Fruit fly (Drosophila melanogaster) whole organism, embryonic: ENCODE measurements around the gene ssp3.
A peak's percentile ranks its signal among the peaks of the same experiment; 100 is the strongest.

ENCODE experiments used
- Aef1 ChIP-seq: fragments of 200-800 bp; sonication (Bioruptor generic); IDR thresholded peaks from 3 replicates; pipeline ENCODE4 v1.3.6; 2022; ENCODE audit warnings: missing biosample characterization, missing genetic modification characterization
- Blimp-1 ChIP-seq: fragments of 200-800 bp; sonication (Bioruptor generic); optimal IDR thresholded peaks from 3 replicates; lab custom pipeline; 2018; ENCODE audit warnings: missing biosample characterization, missing genetic modification characterization, mild to moderate bottlenecking, moderate library complexity, missing genetic modification reagents
- CG1024 ChIP-seq: fragments of 200-800 bp; sonication (Bioruptor generic); IDR thresholded peaks from 2 replicates; pipeline ENCODE4 v1.3.6; 2022; ENCODE audit warnings: missing biosample characterization, missing genetic modification characterization
- CG10267 ChIP-seq: fragments of 200-800 bp; sonication (Bioruptor generic); optimal IDR thresholded peaks from 2 replicates; lab custom pipeline; 2018; ENCODE audit warnings: missing biosample characterization, mild to moderate bottlenecking, missing genetic modification characterization, moderate library complexity
- CG10274 ChIP-seq: fragments of 200-800 bp; sonication (Bioruptor generic); optimal IDR thresholded peaks from 3 replicates; lab custom pipeline; 2017; ENCODE audit warnings: missing biosample characterization, mild to moderate bottlenecking, missing genetic modification characterization
- CG12391 ChIP-seq: fragments of 200-800 bp; sonication (Bioruptor generic); optimal IDR thresholded peaks from 3 replicates; lab custom pipeline; 2018; ENCODE audit warnings: missing biosample characterization, mild to moderate bottlenecking, missing genetic modification characterization, moderate library complexity
- CG12769 ChIP-seq: fragments of 200-800 bp; sonication (Bioruptor generic); optimal IDR thresholded peaks from 2 replicates; lab custom pipeline; 2019; ENCODE audit warnings: missing biosample characterization, mild to moderate bottlenecking, missing genetic modification characterization, moderate library complexity
- CG13424 ChIP-seq: fragments of 200-800 bp; sonication (Bioruptor generic); optimal IDR thresholded peaks from 2 replicates; lab custom pipeline; 2019; ENCODE audit warnings: missing biosample characterization, mild to moderate bottlenecking, missing genetic modification characterization, moderate library complexity
- CG14014 ChIP-seq: fragments of 200-800 bp; sonication (Bioruptor generic); IDR thresholded peaks from 2 replicates; pipeline ENCODE4 v1.3.6; 2022; ENCODE audit warnings: missing biosample characterization, missing genetic modification characterization
- CG15479 ChIP-seq: fragments of 200-800 bp; sonication (Bioruptor generic); optimal IDR thresholded peaks from 3 replicates; lab custom pipeline; 2019; ENCODE audit warnings: missing biosample characterization, mild to moderate bottlenecking, missing genetic modification characterization, moderate library complexity
- CG15601 ChIP-seq: fragments of 200-800 bp; sonication (Bioruptor generic); optimal IDR thresholded peaks from 3 replicates; lab custom pipeline; 2019; ENCODE audit warnings: missing biosample characterization, mild to moderate bottlenecking, missing genetic modification characterization, moderate library complexity
- CG17361 ChIP-seq: fragments of 200-800 bp; sonication (Bioruptor generic); IDR thresholded peaks from 3 replicates; pipeline ENCODE4 v1.3.6; 2022; ENCODE audit warnings: missing biosample characterization, missing genetic modification characterization
- CG17829 ChIP-seq: fragments of 200-800 bp; optimal IDR thresholded peaks from 2 replicates; lab custom pipeline; 2019; ENCODE audit warnings: missing biosample characterization, mild to moderate bottlenecking, missing genetic modification characterization, moderate library complexity
- CG31441 ChIP-seq: fragments of 200-800 bp; sonication (Bioruptor generic); IDR thresholded peaks from 2 replicates; pipeline ENCODE4 v1.3.6; 2022; ENCODE audit warnings: missing biosample characterization, missing genetic modification characterization
- CG4424 ChIP-seq: fragments of 200-800 bp; sonication (Bioruptor generic); optimal IDR thresholded peaks from 3 replicates; lab custom pipeline; 2016; ENCODE audit warnings: missing biosample characterization, missing genetic modification characterization
- CG6813 ChIP-seq: fragments of 200-800 bp; sonication (Bioruptor generic); optimal IDR thresholded peaks from 2 replicates; lab custom pipeline; 2017; ENCODE audit warnings: missing biosample characterization, missing genetic modification characterization, mild to moderate bottlenecking, moderate library complexity, missing genetic modification reagents
- CG7556 ChIP-seq: fragments of 200-800 bp; sonication (Bioruptor generic); optimal IDR thresholded peaks from 2 replicates; lab custom pipeline; 2017; ENCODE audit warnings: missing biosample characterization, mild to moderate bottlenecking, missing genetic modification characterization
- CG8290 ChIP-seq, 3 experiments: fragments of 200-800 bp; sonication (Bioruptor generic); optimal IDR thresholded peaks; 2 replicates each; lab custom pipeline; 2016 to 2019; ENCODE audit warnings: missing biosample characterization in 3 of 3, missing genetic modification characterization in 3 of 3, mild to moderate bottlenecking in 2 of 3, moderate library complexity in 1 of 3
- CG8388 ChIP-seq: fragments of 200-800 bp; sonication (Bioruptor generic); optimal IDR thresholded peaks from 2 replicates; lab custom pipeline; 2019; ENCODE audit warnings: missing biosample characterization, mild to moderate bottlenecking, missing genetic modification characterization, moderate library complexity
- D19A ChIP-seq: fragments of 200-800 bp; optimal IDR thresholded peaks from 3 replicates; lab custom pipeline; 2019; ENCODE audit warnings: missing biosample characterization, mild to moderate bottlenecking, missing genetic modification characterization, moderate library complexity
- ERR ChIP-seq: fragments of 200-800 bp; sonication (Bioruptor generic); optimal IDR thresholded peaks from 2 replicates; lab custom pipeline; 2016; ENCODE audit warnings: missing biosample characterization, missing genetic modification characterization
- Ets65A ChIP-seq: fragments of 200-800 bp; sonication (Bioruptor generic); peaks from one replicate; lab custom pipeline; 2016; ENCODE audit warnings: missing biosample characterization, missing genetic modification characterization
- HLHmδ ChIP-seq: fragments of 200-800 bp; sonication (Bioruptor generic); optimal IDR thresholded peaks from 2 replicates; lab custom pipeline; 2018; ENCODE audit warnings: missing biosample characterization, mild to moderate bottlenecking, missing genetic modification characterization, moderate library complexity
- HmgZ ChIP-seq: fragments of 200-800 bp; sonication (Bioruptor generic); optimal IDR thresholded peaks from 2 replicates; lab custom pipeline; 2018; ENCODE audit warnings: missing biosample characterization, mild to moderate bottlenecking, missing genetic modification characterization
- NK7.1 ChIP-seq: fragments of 200-800 bp; sonication (Bioruptor generic); optimal IDR thresholded peaks from 3 replicates; lab custom pipeline; 2016; ENCODE audit warnings: missing biosample characterization, missing genetic modification characterization
- Oli ChIP-seq: fragments of 200-800 bp; sonication (Bioruptor generic); optimal IDR thresholded peaks from 2 replicates; lab custom pipeline; 2018; ENCODE audit warnings: missing biosample characterization, mild to moderate bottlenecking, missing genetic modification characterization, moderate library complexity
- Xrp1 ChIP-seq: fragments of 200-800 bp; sonication (Bioruptor generic); IDR thresholded peaks from 2 replicates; pipeline ENCODE4 v1.3.6; 2022; ENCODE audit warnings: missing biosample characterization, missing genetic modification characterization
- amos ChIP-seq: fragments of 200-800 bp; sonication (Bioruptor generic); IDR thresholded peaks from 2 replicates; pipeline ENCODE4 v1.3.6; 2022; ENCODE audit warnings: missing biosample characterization, missing genetic modification characterization; ENCODE audit not compliant: partially characterized antibody
- bab2 ChIP-seq: fragments of 200-800 bp; sonication (Bioruptor generic); optimal IDR thresholded peaks from 2 replicates; lab custom pipeline; 2016; ENCODE audit warnings: missing biosample characterization, missing genetic modification characterization
- bsh ChIP-seq, 2 experiments: fragments of 200-800 bp; sonication (Bioruptor generic); optimal IDR thresholded peaks; 2 replicates each; lab custom pipeline; 2017 to 2018; ENCODE audit warnings: mild to moderate bottlenecking in 2 of 2, missing biosample characterization in 2 of 2, missing genetic modification characterization in 2 of 2, moderate library complexity in 1 of 2
- cad ChIP-seq: fragments of >200 bp; optimal IDR thresholded peaks from 2 replicates; lab custom pipeline; 2017; ENCODE audit warnings: missing biosample characterization, missing genetic modification characterization
- dmrt11E ChIP-seq: fragments of 200-800 bp; sonication (Bioruptor generic); optimal IDR thresholded peaks from 3 replicates; lab custom pipeline; 2018; ENCODE audit warnings: missing biosample characterization, mild to moderate bottlenecking, missing genetic modification characterization, moderate library complexity
- gcm ChIP-seq: fragments of 200-800 bp; sonication (Bioruptor generic); optimal IDR thresholded peaks from 2 replicates; lab custom pipeline; 2019; ENCODE audit warnings: missing biosample characterization, mild to moderate bottlenecking, missing genetic modification characterization, moderate library complexity
- grn ChIP-seq: fragments of 200-800 bp; sonication (Bioruptor generic); optimal IDR thresholded peaks from 3 replicates; lab custom pipeline; 2017; ENCODE audit warnings: missing biosample characterization, missing genetic modification characterization
- h ChIP-seq: fragments of >200 bp; optimal IDR thresholded peaks from 2 replicates; lab custom pipeline; 2017
- kah ChIP-seq: fragments of 200-800 bp; sonication (Bioruptor generic); optimal IDR thresholded peaks from 2 replicates; lab custom pipeline; 2018; ENCODE audit warnings: missing biosample characterization, mild to moderate bottlenecking, missing genetic modification characterization
- ken ChIP-seq: fragments of 200-800 bp; sonication (Bioruptor generic); IDR thresholded peaks from 3 replicates; pipeline ENCODE4 v1.3.6; 2022; ENCODE audit warnings: missing biosample characterization, missing genetic modification characterization
- lola ChIP-seq, 3 experiments: fragments of >200 bp in 2 of 3; fragments of 200-800 bp in 1 of 3; sonication (Bioruptor generic) in 1 of 3; optimal IDR thresholded peaks; 2 replicates each; lab custom pipeline; 2017 to 2019; ENCODE audit warnings: missing biosample characterization in 3 of 3, missing genetic modification characterization in 3 of 3, mild to moderate bottlenecking in 1 of 3, moderate library complexity in 1 of 3
- nmo ChIP-seq: fragments of 200-800 bp; sonication (Bioruptor generic); optimal IDR thresholded peaks from 2 replicates; lab custom pipeline; 2018; ENCODE audit warnings: missing biosample characterization, mild to moderate bottlenecking, missing genetic modification characterization, moderate library complexity
- nom ChIP-seq: fragments of 200-800 bp; sonication (Bioruptor generic); optimal IDR thresholded peaks from 2 replicates; lab custom pipeline; 2017; ENCODE audit warnings: missing biosample characterization, missing genetic modification characterization, mild to moderate bottlenecking, moderate library complexity, missing genetic modification reagents
- pan ChIP-seq, 4 experiments: fragments of >200 bp in 3 of 4; fragments of 200-800 bp in 1 of 4; sonication (Bioruptor generic) in 1 of 4; optimal IDR thresholded peaks in 3 of 4; IDR thresholded peaks in 1 of 4; 2 replicates each; pipeline versions ENCODE4 v1.3.6 to Lab custom; 2017 to 2022; ENCODE audit warnings: missing biosample characterization in 2 of 4, missing genetic modification characterization in 2 of 4, mixed read lengths in 1 of 4
- run ChIP-seq: fragments of 200-800 bp; sonication (Bioruptor generic); optimal IDR thresholded peaks from 3 replicates; lab custom pipeline; 2018; ENCODE audit warnings: missing biosample characterization, mild to moderate bottlenecking, missing genetic modification characterization
- scrt ChIP-seq: fragments of 200-800 bp; sonication (Bioruptor generic); optimal IDR thresholded peaks from 2 replicates; lab custom pipeline; 2018; ENCODE audit warnings: missing biosample characterization, mild to moderate bottlenecking, missing genetic modification characterization, moderate library complexity
- trem ChIP-seq: fragments of 200-800 bp; optimal IDR thresholded peaks from 3 replicates; lab custom pipeline; 2019; ENCODE audit warnings: missing biosample characterization, mild to moderate bottlenecking, missing genetic modification characterization, moderate library complexity

The ssp3 gene

DNA sequence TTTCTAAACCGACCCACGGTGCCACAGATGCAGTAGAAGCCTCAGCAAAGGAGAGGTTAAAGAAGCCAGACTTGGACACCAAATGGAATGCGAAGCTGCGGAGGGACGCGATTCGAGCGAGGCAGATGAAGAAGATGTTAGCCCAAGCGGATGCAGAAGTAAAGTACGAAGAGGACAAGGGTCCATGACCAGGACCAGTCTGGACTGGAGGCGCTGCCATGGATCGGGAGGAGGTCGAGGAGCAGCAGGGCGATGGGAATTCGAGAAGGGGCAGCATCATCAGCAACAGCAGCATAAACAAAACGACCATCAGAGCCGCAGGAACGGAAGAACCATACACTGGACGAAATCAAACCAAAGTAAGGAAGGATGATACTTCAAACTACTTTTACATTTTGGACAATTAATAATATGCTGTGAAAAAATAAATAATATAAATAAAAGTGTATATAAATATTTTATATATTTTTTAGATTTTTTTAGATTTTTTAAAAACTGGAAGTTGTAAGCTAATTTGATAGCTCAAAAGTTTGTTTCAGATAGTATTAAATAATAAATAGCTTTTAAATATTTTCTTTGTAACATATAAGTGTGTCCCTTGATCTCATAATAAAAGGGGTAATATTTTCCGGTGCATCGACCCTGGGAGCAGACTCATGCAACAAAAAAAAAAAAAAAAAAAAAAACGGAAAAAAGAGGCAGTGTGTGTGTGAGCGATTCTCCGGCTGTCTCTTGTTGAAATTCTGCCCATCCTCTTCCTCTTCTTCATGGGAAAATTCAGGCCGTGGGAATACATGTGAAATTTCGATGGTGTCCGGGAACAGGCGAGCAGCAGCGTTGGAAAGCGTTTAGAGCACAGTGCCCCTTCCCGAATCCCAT is 3.1 kb upstream of the ssp3 start (continued):
- TF ChIP-seq CG4424 (GFP tag; lab: Kevin White, UChicago): peak; percentile 35
- no peak for TF ChIP-seq scrt (GFP tag; lab: Kevin White, UChicago)
- TF ChIP-seq CG6813: no peak
- TF ChIP-seq Aef1 (GFP tag; lab: Robert Waterston, UW): 0 out of 3 replicates have a peak, but pooled peaks have one; percentile 12
- 0 out of 3 replicates have a peak, but pooled peaks have one; percentile 33 for TF ChIP-seq ken
- TF ChIP-seq Oli (tag; lab: Kevin White, UChicago): peak; percentile 29
- TF ChIP-seq gcm (GFP tag; lab: Kevin White, UChicago): peak; percentile 30
- TF ChIP-seq CG7556 (GFP tag; lab: Kevin White, UChicago): peak; percentile 21
- TF ChIP-seq CG12769 (tag; lab: Kevin White, UChicago): no peak
- no peak for TF ChIP-seq NK7.1 (GFP tag; lab: Kevin White, UChicago)
- no peak for TF ChIP-seq run (tag; lab: Kevin White, UChicago)
- peak in 1 of 3 experiments; percentile 68 for TF ChIP-seq lola (GFP tag; optimal IDR thresholded peaks at IDR 0.05; lab: Kevin White, UChicago)
- no peak for TF ChIP-seq cad (GFP tag; lab: Kevin White, UChicago)
- no peak for TF ChIP-seq CG15479 (GFP tag; lab: Kevin White, UChicago)
- no peak for TF ChIP-seq kah
- TF ChIP-seq HmgZ (tag; lab: Kevin White, UChicago): no peak
- TF ChIP-seq D19A: peak; percentile 43
- peak; percentile 38 for TF ChIP-seq CG15601
- TF ChIP-seq pan (optimal IDR thresholded peaks at IDR 0.05; lab: Kevin White, UChicago): no peak
- no peak for TF ChIP-seq pan (GFP tag; optimal IDR thresholded peaks at IDR 0.05 in 1 of 2, IDR thresholded peaks at IDR 0.05 in 1 of 2)
- no peak for TF ChIP-seq grn (GFP tag; lab: Kevin White, UChicago)
- peak; percentile 53 for TF ChIP-seq trem (tag; lab: Kevin White, UChicago)
- TF ChIP-seq CG8290 (GFP tag; optimal IDR thresholded peaks at IDR 0.05; lab: Kevin White, UChicago): no peak
- TF ChIP-seq CG8290 (tag; optimal IDR thresholded peaks at IDR 0.05; lab: Kevin White, UChicago): peak in 1 of 2 experiments; percentile 39
- TF ChIP-seq ERR (GFP tag; lab: Kevin White, UChicago): no peak
- peak; percentile 68 to 92 for TF ChIP-seq bsh (GFP tag; optimal IDR thresholded peaks at IDR 0.05; lab: Kevin White, UChicago)
- no peak for TF ChIP-seq CG10274
- TF ChIP-seq bab2: no peak
- peak; percentile 51; the same call in 1 of the 2 replicates for TF ChIP-seq Xrp1
- TF ChIP-seq CG31441 (GFP tag; lab: Robert Waterston, UW): peak; percentile 58
- TF ChIP-seq CG17829: peak; percentile 69
- peak; percentile 51 for TF ChIP-seq h (lab: Kevin White, UChicago)
- peak; percentile 78 for TF ChIP-seq nom (GFP tag; lab: Kevin White, UChicago)
- peak; percentile 60 for TF ChIP-seq HLHmδ
- TF ChIP-seq CG8388 (GFP tag; lab: Kevin White, UChicago): peak; percentile 53
- TF ChIP-seq CG13424 (tag; lab: Kevin White, UChicago): peak; percentile 23
- peak; percentile 48 for TF ChIP-seq CG10267 (tag; lab: Kevin White, UChicago)
- TF ChIP-seq nmo (GFP tag; lab: Kevin White, UChicago): peak; percentile 48
- TF ChIP-seq CG1024 (GFP tag; lab: Robert Waterston, UW): no peak
- TF ChIP-seq dmrt11E (tag; lab: Kevin White, UChicago): peak; percentile 83
- peak; percentile 50 for TF ChIP-seq Blimp-1 (GFP tag; lab: Kevin White, UChicago)
- TF ChIP-seq amos: no peak
- peak; percentile 59 for TF ChIP-seq CG12391 (tag; lab: Kevin White, UChicago)
- peak; percentile 45 for TF ChIP-seq Ets65A (GFP tag; lab: Kevin White, UChicago)
- 0 out of 2 replicates have a peak, but pooled peaks have one; percentile 29 for TF ChIP-seq CG14014 (GFP tag; lab: Robert Waterston, UW)
- TF ChIP-seq CG17361 (GFP tag; lab: Robert Waterston, UW): peak; percentile 70
- TF ChIP-seq, all 482 proteins: peak for 72
